Fruit fly (Drosophila melanogaster) whole organism, embryonic: Measurements from ENCODE around the gene Prm.
A peak's percentile ranks its signal among the peaks of the same experiment; 100 is the strongest.

Experiments used
- Ada2b ChIP-seq: fragments of 200-800 bp; sonication (Bioruptor generic); IDR thresholded peaks from 2 replicates; pipeline ENCODE4 v1.3.6; 2022; ENCODE audit warnings: missing biosample characterization, missing genetic modification characterization
- CG10959 ChIP-seq: fragments of 200-800 bp; sonication (Bioruptor generic); IDR thresholded peaks from 2 replicates; pipeline ENCODE4 v1.3.6; 2022; ENCODE audit warnings: missing biosample characterization, missing genetic modification characterization
- CG11085 ChIP-seq: fragments of 200-800 bp; sonication (Bioruptor generic); IDR thresholded peaks from 2 replicates; pipeline ENCODE4 v1.3.6; 2022; ENCODE audit warnings: missing biosample characterization, missing genetic modification characterization
- CG11560 ChIP-seq: fragments of 200-800 bp; sonication (Bioruptor generic); IDR thresholded peaks from 3 replicates; pipeline ENCODE4 v1.3.6; 2022; ENCODE audit warnings: missing biosample characterization, missing genetic modification characterization
- CG11696 ChIP-seq: fragments of 200-800 bp; sonication (Bioruptor generic); IDR thresholded peaks from 2 replicates; pipeline ENCODE4 v1.3.6; 2022; ENCODE audit warnings: missing biosample characterization, missing genetic modification characterization
- CG12391 ChIP-seq: fragments of 200-800 bp; sonication (Bioruptor generic); optimal IDR thresholded peaks from 3 replicates; lab custom pipeline; 2018; ENCODE audit warnings: missing biosample characterization, mild to moderate bottlenecking, missing genetic modification characterization, moderate library complexity
- CG12942 ChIP-seq: fragments of 200-800 bp; sonication (Bioruptor generic); optimal IDR thresholded peaks from 3 replicates; lab custom pipeline; 2016; ENCODE audit warnings: missing biosample characterization, missing genetic modification characterization
- CG14710 ChIP-seq: fragments of 200-800 bp; sonication (Bioruptor generic); optimal IDR thresholded peaks from 3 replicates; lab custom pipeline; 2019; ENCODE audit warnings: missing biosample characterization, mild to moderate bottlenecking, missing genetic modification characterization, moderate library complexity
- CG16863 ChIP-seq: fragments of 200-800 bp; sonication (Bioruptor generic); optimal IDR thresholded peaks from 3 replicates; lab custom pipeline; 2016; ENCODE audit warnings: missing biosample characterization, missing genetic modification characterization
- CG17328 ChIP-seq: fragments of 200-800 bp; sonication (Bioruptor generic); IDR thresholded peaks from 2 replicates; pipeline ENCODE4 v1.3.6; 2022; ENCODE audit warnings: missing biosample characterization, missing genetic modification characterization
- CG17361 ChIP-seq: fragments of 200-800 bp; sonication (Bioruptor generic); IDR thresholded peaks from 3 replicates; pipeline ENCODE4 v1.3.6; 2022; ENCODE audit warnings: missing biosample characterization, missing genetic modification characterization
- CG17568 ChIP-seq: fragments of 200-800 bp; sonication (Bioruptor generic); optimal IDR thresholded peaks from 2 replicates; lab custom pipeline; 2018; ENCODE audit warnings: missing biosample characterization, mild to moderate bottlenecking, missing genetic modification characterization, moderate library complexity
- CG17829 ChIP-seq: fragments of 200-800 bp; optimal IDR thresholded peaks from 2 replicates; lab custom pipeline; 2019; ENCODE audit warnings: missing biosample characterization, mild to moderate bottlenecking, missing genetic modification characterization, moderate library complexity
- CG18619 ChIP-seq: fragments of 200-800 bp; sonication (Bioruptor generic); optimal IDR thresholded peaks from 3 replicates; lab custom pipeline; 2017; ENCODE audit warnings: missing biosample characterization, mild to moderate bottlenecking, missing genetic modification characterization
- CG33557 ChIP-seq: fragments of 200-800 bp; sonication (Bioruptor generic); optimal IDR thresholded peaks from 2 replicates; lab custom pipeline; 2019; ENCODE audit warnings: missing biosample characterization, mild to moderate bottlenecking, missing genetic modification characterization, moderate library complexity
- CG3838 ChIP-seq: fragments of 200-800 bp; sonication (Bioruptor generic); optimal IDR thresholded peaks from 3 replicates; lab custom pipeline; 2016; ENCODE audit warnings: missing biosample characterization, missing genetic modification characterization
- CG42726 ChIP-seq: fragments of 200-800 bp; sonication (Bioruptor generic); IDR thresholded peaks from 2 replicates; pipeline ENCODE4 v1.3.6; 2022; ENCODE audit warnings: missing biosample characterization, missing genetic modification characterization; ENCODE audit not compliant: partially characterized antibody
- CG43689 ChIP-seq: fragments of 200-800 bp; sonication (Bioruptor generic); IDR thresholded peaks from 2 replicates; pipeline ENCODE4 v1.3.6; 2022; ENCODE audit warnings: missing biosample characterization, missing genetic modification characterization
- CG7357 ChIP-seq: fragments of 200-800 bp; sonication (Bioruptor generic); IDR thresholded peaks from 3 replicates; pipeline ENCODE4 v1.3.6; 2022; ENCODE audit warnings: missing biosample characterization, missing genetic modification characterization
- CG7839 ChIP-seq: fragments of 200-800 bp; sonication (Bioruptor generic); optimal IDR thresholded peaks from 3 replicates; lab custom pipeline; 2018; ENCODE audit warnings: missing biosample characterization, mild to moderate bottlenecking, missing genetic modification characterization, moderate library complexity
- CG7928 ChIP-seq: fragments of 200-800 bp; sonication (Bioruptor generic); optimal IDR thresholded peaks from 2 replicates; lab custom pipeline; 2017; ENCODE audit warnings: missing biosample characterization, mild to moderate bottlenecking, missing genetic modification characterization
- CG9437 ChIP-seq: fragments of 200-800 bp; sonication (Bioruptor generic); optimal IDR thresholded peaks from 2 replicates; lab custom pipeline; 2018; ENCODE audit warnings: missing biosample characterization, mild to moderate bottlenecking, missing genetic modification characterization
- CoRest ChIP-seq: fragments of 200-800 bp; sonication (Bioruptor generic); optimal IDR thresholded peaks from 3 replicates; lab custom pipeline; 2018; ENCODE audit warnings: missing biosample characterization, mild to moderate bottlenecking, missing genetic modification characterization, moderate library complexity
- Dad ChIP-seq: fragments of 200-800 bp; sonication (Bioruptor generic); optimal IDR thresholded peaks from 3 replicates; lab custom pipeline; 2016; ENCODE audit warnings: missing biosample characterization, missing genetic modification characterization
- Dip2 ChIP-seq: fragments of 200-800 bp; sonication (Bioruptor generic); IDR thresholded peaks from 2 replicates; pipeline ENCODE4 v1.3.6; 2022; ENCODE audit warnings: missing biosample characterization, missing genetic modification characterization
- Dip3 ChIP-seq: fragments of 200-800 bp; sonication (Bioruptor generic); optimal IDR thresholded peaks from 3 replicates; lab custom pipeline; 2016; ENCODE audit warnings: missing biosample characterization, missing genetic modification characterization
- Ets65A ChIP-seq: fragments of 200-800 bp; sonication (Bioruptor generic); peaks from one replicate; lab custom pipeline; 2016; ENCODE audit warnings: missing biosample characterization, missing genetic modification characterization
- Ets97D ChIP-seq: fragments of 200-800 bp; sonication (Bioruptor generic); optimal IDR thresholded peaks from 3 replicates; lab custom pipeline; 2016; ENCODE audit warnings: missing biosample characterization, missing genetic modification characterization
- Hmr ChIP-seq: fragments of 200-800 bp; sonication (Bioruptor generic); optimal IDR thresholded peaks from 3 replicates; lab custom pipeline; 2017; ENCODE audit warnings: mild to moderate bottlenecking, missing biosample characterization, missing genetic modification reagents, missing genetic modification characterization
- Hmx ChIP-seq: fragments of 200-800 bp; sonication (Bioruptor generic); optimal IDR thresholded peaks from 2 replicates; lab custom pipeline; 2016; ENCODE audit warnings: missing biosample characterization, missing genetic modification characterization
- Mrtf ChIP-seq: fragments of 200-800 bp; sonication (Bioruptor generic); IDR thresholded peaks from 3 replicates; pipeline ENCODE4 v1.3.6; 2022; ENCODE audit warnings: missing biosample characterization, missing genetic modification characterization
- Oli ChIP-seq: fragments of 200-800 bp; sonication (Bioruptor generic); optimal IDR thresholded peaks from 2 replicates; lab custom pipeline; 2018; ENCODE audit warnings: missing biosample characterization, mild to moderate bottlenecking, missing genetic modification characterization, moderate library complexity
- Ptx1 ChIP-seq: fragments of 200-800 bp; sonication (Bioruptor generic); IDR thresholded peaks from 2 replicates; pipeline ENCODE4 v1.3.6; 2022; ENCODE audit warnings: missing biosample characterization, missing genetic modification characterization
- al ChIP-seq: fragments of 200-800 bp; sonication (Bioruptor generic); IDR thresholded peaks from 2 replicates; pipeline ENCODE4 v1.3.6; 2022; ENCODE audit warnings: missing biosample characterization, missing genetic modification characterization
- bcd ChIP-seq: fragments of 200-800 bp; sonication (Bioruptor generic); optimal IDR thresholded peaks from 2 replicates; lab custom pipeline; 2017; ENCODE audit warnings: missing biosample characterization, mild to moderate bottlenecking, missing genetic modification characterization
- bsh ChIP-seq, 2 experiments: fragments of 200-800 bp; sonication (Bioruptor generic); optimal IDR thresholded peaks; 2 replicates each; lab custom pipeline; 2017 to 2018; ENCODE audit warnings: mild to moderate bottlenecking in 2 of 2, missing biosample characterization in 2 of 2, missing genetic modification characterization in 2 of 2, moderate library complexity in 1 of 2
- cato ChIP-seq: fragments of 200-800 bp; sonication (Bioruptor generic); optimal IDR thresholded peaks from 2 replicates; lab custom pipeline; 2016; ENCODE audit warnings: missing biosample characterization, missing genetic modification characterization, borderline replicate concordance
- dmrt99B ChIP-seq: fragments of 200-800 bp; sonication (Bioruptor generic); optimal IDR thresholded peaks from 2 replicates; lab custom pipeline; 2018; ENCODE audit warnings: missing biosample characterization, mild to moderate bottlenecking, missing genetic modification characterization, moderate library complexity
- dpn ChIP-seq, 2 experiments: fragments of 200-800 bp; sonication (Bioruptor generic); optimal IDR thresholded peaks; 3 replicates each; lab custom pipeline; 2016; ENCODE audit warnings: missing biosample characterization in 2 of 2, missing genetic modification characterization in 2 of 2
- fd64A ChIP-seq: fragments of 200-800 bp; sonication (Bioruptor generic); optimal IDR thresholded peaks from 3 replicates; lab custom pipeline; 2018; ENCODE audit warnings: missing biosample characterization, mild to moderate bottlenecking, missing genetic modification characterization
- fd96Cb ChIP-seq: fragments of 200-800 bp; sonication (Bioruptor generic); optimal IDR thresholded peaks from 2 replicates; lab custom pipeline; 2018; ENCODE audit warnings: missing biosample characterization, mild to moderate bottlenecking, missing genetic modification characterization, moderate library complexity
- gt ChIP-seq: fragments of 200-800 bp; sonication (Bioruptor generic); IDR thresholded peaks from 2 replicates; pipeline ENCODE4 v1.3.6; 2022; ENCODE audit warnings: missing biosample characterization, missing genetic modification characterization
- ind ChIP-seq: fragments of 200-800 bp; sonication (Bioruptor generic); optimal IDR thresholded peaks from 3 replicates; lab custom pipeline; 2016; ENCODE audit warnings: missing biosample characterization, missing genetic modification characterization
- inv ChIP-seq: fragments of 200-800 bp; sonication (Bioruptor generic); IDR thresholded peaks from 2 replicates; pipeline ENCODE4 v1.3.6; 2022; ENCODE audit warnings: missing biosample characterization, missing genetic modification characterization; ENCODE audit not compliant: partially characterized antibody
- lilli ChIP-seq: fragments of 200-800 bp; sonication (Bioruptor generic); optimal IDR thresholded peaks from 3 replicates; lab custom pipeline; 2016; ENCODE audit warnings: missing biosample characterization, missing genetic modification characterization
- mam ChIP-seq: fragments of 200-800 bp; sonication (Bioruptor generic); optimal IDR thresholded peaks from 3 replicates; lab custom pipeline; 2016; ENCODE audit warnings: missing biosample characterization, missing genetic modification characterization
- ranshi ChIP-seq: fragments of 200-800 bp; sonication (Bioruptor generic); IDR thresholded peaks from 2 replicates; pipeline ENCODE4 v1.3.6; 2022; ENCODE audit warnings: missing biosample characterization, missing genetic modification characterization
- salm ChIP-seq: fragments of 200-800 bp; sonication (Bioruptor generic); optimal IDR thresholded peaks from 2 replicates; lab custom pipeline; 2018; ENCODE audit warnings: missing biosample characterization, mild to moderate bottlenecking, missing genetic modification characterization
- sisA ChIP-seq: fragments of 200-800 bp; sonication (Bioruptor generic); IDR thresholded peaks from 2 replicates; pipeline ENCODE4 v1.3.6; 2022; ENCODE audit warnings: missing biosample characterization, missing genetic modification characterization
- sob ChIP-seq: fragments of 200-800 bp; sonication (Bioruptor generic); IDR thresholded peaks from 2 replicates; pipeline ENCODE4 v1.3.6; 2022; ENCODE audit warnings: missing biosample characterization, missing genetic modification characterization
- sqz ChIP-seq: fragments of 200-800 bp; sonication (Bioruptor generic); optimal IDR thresholded peaks from 3 replicates; lab custom pipeline; 2018; ENCODE audit warnings: missing biosample characterization, mild to moderate bottlenecking, missing genetic modification characterization

Prm gene

DNA sequence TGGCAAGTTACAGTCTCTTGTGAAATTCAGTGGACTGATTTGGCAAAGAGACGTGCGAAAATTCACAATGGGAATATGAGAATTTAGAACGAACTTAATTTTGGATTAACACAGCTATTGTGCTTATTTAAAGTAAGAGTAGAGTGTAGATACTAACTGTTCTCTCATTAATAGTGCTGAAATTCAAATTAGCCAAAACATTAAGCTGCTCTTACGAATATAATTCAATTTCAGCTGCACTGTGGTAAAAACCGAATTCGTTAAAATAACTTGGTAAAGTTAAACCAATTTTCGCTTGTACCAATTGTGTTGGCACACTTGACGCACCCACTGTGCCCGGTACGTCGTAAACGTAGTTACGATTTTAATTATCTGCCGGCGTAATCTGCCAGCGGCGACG lies 22.8 kb upstream of the Prm start (continued):
- TF ChIP-seq Mrtf (GFP tag; lab: Robert Waterston, UW) (no peak), sisA (no peak), CG17829 (tag; lab: Kevin White, UChicago) (no peak), CG12391 (tag; lab: Kevin White, UChicago) (peak; percentile 25), CG17568 (GFP tag; lab: Kevin White, UChicago) (no peak), CG18619 (GFP tag; lab: Kevin White, UChicago) (peak; percentile 52), salm (tag; lab: Kevin White, UChicago) (no peak), CG33557 (GFP tag; lab: Kevin White, UChicago) (no peak), CG12942 (GFP tag; lab: Kevin White, UChicago) (no peak), gt (GFP tag; lab: Robert Waterston, UW) (no peak), Dad (GFP tag; lab: Kevin White, UChicago) (peak; percentile 11), Dip2 (no peak), Ets97D (GFP tag; lab: Kevin White, UChicago) (no peak), Hmr (GFP tag; lab: Kevin White, UChicago) (peak; percentile 70), Dip3 (GFP tag; lab: Kevin White, UChicago) (peak; percentile 46), bsh (GFP tag; optimal IDR thresholded peaks at IDR 0.05; lab: Kevin White, UChicago) (peak in 1 of 2 experiments; percentile 41), cato (GFP tag; lab: Kevin White, UChicago) (no peak), CG3838 (no peak), Ptx1 (GFP tag; lab: Robert Waterston, UW) (peak; percentile 54; the same call in 1 of the 2 replicates), CG17361 (GFP tag; lab: Robert Waterston, UW) (peak; percentile 45; the same call in 2 of the 3 replicates), bcd (GFP tag; lab: Kevin White, UChicago) (peak; percentile 54), sob (GFP tag; lab: Robert Waterston, UW) (0 out of 2 replicates have a peak, but pooled peaks have one; percentile 14), CG7357 (GFP tag; lab: Robert Waterston, UW) (0 out of 3 replicates have a peak, but pooled peaks have one; percentile 15), CG16863 (GFP tag; lab: Kevin White, UChicago) (no peak), al (GFP tag; lab: Robert Waterston, UW) (peak; percentile 17; the same call in 1 of the 2 replicates), CG11560 (tag; lab: Robert Waterston, UW) (0 out of 3 replicates have a peak, but pooled peaks have one; percentile 30), CG42726 (GFP tag; lab: Robert Waterston, UW) (no peak), dmrt99B (tag; lab: Kevin White, UChicago) (peak; percentile 42), Ets65A (GFP tag; lab: Kevin White, UChicago) (peak; percentile 76), dpn (GFP tag; optimal IDR thresholded peaks at IDR 0.05; lab: Kevin White, UChicago) (peak in 1 of 2 experiments; percentile 23), Hmx (no peak), lilli (peak; percentile 68), mam (peak; percentile 47), Oli (tag; lab: Kevin White, UChicago) (peak; percentile 7), CoRest (tag; lab: Kevin White, UChicago) (peak; percentile 67), CG7839 (tag; lab: Kevin White, UChicago) (peak; percentile 72), ranshi (GFP tag; lab: Robert Waterston, UW) (peak; percentile 11; the same call in 1 of the 2 replicates), CG17328 (GFP tag; lab: Robert Waterston, UW) (no peak), Ada2b (peak; percentile 14; the same call in 1 of the 2 replicates), ind (GFP tag; lab: Kevin White, UChicago) (peak; percentile 37), CG43689 (GFP tag; lab: Robert Waterston, UW) (no peak), fd96Cb (tag; lab: Kevin White, UChicago) (no peak), CG10959 (GFP tag; lab: Robert Waterston, UW) (no peak), CG9437 (GFP tag; lab: Kevin White, UChicago) (peak; percentile 70), CG11085 (GFP tag; lab: Robert Waterston, UW) (no peak), fd64A (GFP tag; lab: Kevin White, UChicago) (no peak), CG7928 (GFP tag; lab: Kevin White, UChicago) (no peak), inv (no peak), sqz (no peak), CG14710 (tag; lab: Kevin White, UChicago) (no peak), CG11696 (GFP tag; lab: Robert Waterston, UW) (no peak)
